Worm (Caenorhabditis elegans): ENCODE measurements around the gene F41G3.18.

- TF ChIP-seq him-1 (tag; optimal IDR thresholded peaks at IDR 0.05) (no peak), W03F9.2 (tag; optimal IDR thresholded peaks at IDR 0.05) (no peak)
These were observed 13.9 kb downstream of the F41G3.18 start for ce11 chrII:6781983-6782382.
